Worm (Caenorhabditis elegans): Measurements from ENCODE around the gene F17E9.15.

Gene F17E9.15

ce11 chrIV:8360817-8361216 is 13.6 kb downstream of the F17E9.15 start, which contains the start of gene sqv-1:
Gene sqv-1, plus strand, starts transcription at chrIV:8361117.
- TF ChIP-seq tab-1 (GFP tag; IDR thresholded peaks at IDR 0.05) (no peak), T22C8.4 (GFP tag; IDR thresholded peaks at IDR 0.05) (no peak), ztf-23 (GFP tag; IDR thresholded peaks at IDR 0.05) (no peak), flt-1 (GFP tag; IDR thresholded peaks at IDR 0.05) (no peak), ref-1 (GFP tag; conservative IDR thresholded peaks at IDR 0.05) (no peak), med-1 (GFP tag; optimal IDR thresholded peaks at IDR 0.05; ENCODE audit: insufficient read depth) (no peak), klf-2 (GFP tag; conservative IDR thresholded peaks at IDR 0.05) (no peak), cog-1 (tag; optimal IDR thresholded peaks at IDR 0.05) (no peak), ztf-29 (GFP tag; IDR thresholded peaks at IDR 0.05) (no peak)

- no peak for TF ChIP-seq ztf-23 (GFP tag; IDR thresholded peaks at IDR 0.05)
- no peak for TF ChIP-seq ztf-29 (GFP tag; IDR thresholded peaks at IDR 0.05)
- TF ChIP-seq klf-2 (GFP tag; conservative IDR thresholded peaks at IDR 0.05), result no peak
- TF ChIP-seq ref-1 (GFP tag; conservative IDR thresholded peaks at IDR 0.05), result no peak
- TF ChIP-seq flt-1 (GFP tag; IDR thresholded peaks at IDR 0.05), result no peak
- no peak for TF ChIP-seq med-1 (GFP tag; optimal IDR thresholded peaks at IDR 0.05; ENCODE audit: insufficient read depth)
- TF ChIP-seq cog-1 (tag; optimal IDR thresholded peaks at IDR 0.05), result no peak
These were observed 15.9 kb downstream of the F17E9.15 start, which contains the start of gene D2096.12 for ce11 chrIV:8363163-8363562. Gene D2096.12, plus strand, starts transcription at chrIV:8363463.

ce11 chrIV:8366295-8366694 is 19.1 kb downstream of the F17E9.15 start, which contains the start of gene aagr-1:
Gene aagr-1, plus strand, starts transcription at chrIV:8366521.
- TF ChIP-seq ztf-23 (GFP tag; IDR thresholded peaks at IDR 0.05), result no peak
- no peak for TF ChIP-seq T22C8.4 (GFP tag; IDR thresholded peaks at IDR 0.05)

- TF ChIP-seq T22C8.4 (GFP tag; IDR thresholded peaks at IDR 0.05), result no peak
- no peak for TF ChIP-seq flt-1 (GFP tag; IDR thresholded peaks at IDR 0.05)
- no peak for TF ChIP-seq cog-1 (tag; optimal IDR thresholded peaks at IDR 0.05)
- TF ChIP-seq tab-1 (GFP tag; IDR thresholded peaks at IDR 0.05), result no peak
- no peak for TF ChIP-seq klf-2 (GFP tag; conservative IDR thresholded peaks at IDR 0.05)
- no peak for TF ChIP-seq ztf-29 (GFP tag; IDR thresholded peaks at IDR 0.05)
- no peak for TF ChIP-seq ref-1 (GFP tag; conservative IDR thresholded peaks at IDR 0.05)
- TF ChIP-seq ztf-23 (GFP tag; IDR thresholded peaks at IDR 0.05), result no peak
- no peak for TF ChIP-seq med-1 (GFP tag; optimal IDR thresholded peaks at IDR 0.05; ENCODE audit: insufficient read depth)
These were observed 20.7 kb downstream of the F17E9.15 start for ce11 chrIV:8367887-8368286.

- TF ChIP-seq tab-1 (GFP tag; IDR thresholded peaks at IDR 0.05) (no peak), cog-1 (tag; optimal IDR thresholded peaks at IDR 0.05) (no peak), T22C8.4 (GFP tag; IDR thresholded peaks at IDR 0.05) (no peak)
These were observed 21.9 kb downstream of the F17E9.15 start, which contains the start of gene D2096.6 for ce11 chrIV:8369135-8369534. Gene D2096.6, minus strand, starts transcription at chrIV:8369235.

- TF ChIP-seq ztf-23 (GFP tag; IDR thresholded peaks at IDR 0.05) (peak; percentile 93), T22C8.4 (GFP tag; IDR thresholded peaks at IDR 0.05) (peak; percentile 83), klf-2 (GFP tag; conservative IDR thresholded peaks at IDR 0.05) (0 out of 2 replicates have a peak, but pooled peaks have one; percentile 53), ref-1 (GFP tag; conservative IDR thresholded peaks at IDR 0.05) (peak; percentile 78), ztf-29 (GFP tag; IDR thresholded peaks at IDR 0.05) (peak; percentile 81; the same call in 1 of the 2 replicates), med-1 (GFP tag; optimal IDR thresholded peaks at IDR 0.05; ENCODE audit: insufficient read depth) (peak; percentile 57), tab-1 (GFP tag; IDR thresholded peaks at IDR 0.05) (peak; percentile 95), flt-1 (GFP tag; IDR thresholded peaks at IDR 0.05) (peak; percentile 96), cog-1 (tag; optimal IDR thresholded peaks at IDR 0.05) (peak; percentile 89)
These were observed 28.2 kb downstream of the F17E9.15 start for ce11 chrIV:8375381-8375780.

ce11 chrIV:8376923-8377322 is 29.7 kb downstream of the F17E9.15 start:
- TF ChIP-seq T22C8.4 (GFP tag; IDR thresholded peaks at IDR 0.05) (no peak), flt-1 (GFP tag; IDR thresholded peaks at IDR 0.05) (no peak), med-1 (GFP tag; optimal IDR thresholded peaks at IDR 0.05; ENCODE audit: insufficient read depth) (no peak)

- TF ChIP-seq med-1 (GFP tag; optimal IDR thresholded peaks at IDR 0.05; ENCODE audit: insufficient read depth), result no peak
These were observed 30.3 kb downstream of the F17E9.15 start, which contains the start of gene D2096.7 for ce11 chrIV:8377501-8377900. Gene D2096.7, minus strand, starts transcription at chrIV:8377630.

ce11 chrIV:8378280-8378679 is 31.1 kb downstream of the F17E9.15 start:
- no peak for TF ChIP-seq med-1 (GFP tag; optimal IDR thresholded peaks at IDR 0.05; ENCODE audit: insufficient read depth)
- no peak for TF ChIP-seq flt-1 (GFP tag; IDR thresholded peaks at IDR 0.05)
- TF ChIP-seq ztf-23 (GFP tag; IDR thresholded peaks at IDR 0.05), result no peak
- TF ChIP-seq klf-2 (GFP tag; conservative IDR thresholded peaks at IDR 0.05), result no peak
- no peak for TF ChIP-seq ref-1 (GFP tag; conservative IDR thresholded peaks at IDR 0.05)
- TF ChIP-seq T22C8.4 (GFP tag; IDR thresholded peaks at IDR 0.05), result no peak
- TF ChIP-seq cog-1 (tag; optimal IDR thresholded peaks at IDR 0.05), result no peak
- no peak for TF ChIP-seq ztf-29 (GFP tag; IDR thresholded peaks at IDR 0.05)
- TF ChIP-seq tab-1 (GFP tag; IDR thresholded peaks at IDR 0.05), result no peak

- TF ChIP-seq cog-1 (tag; optimal IDR thresholded peaks at IDR 0.05) (peak; percentile 36), flt-1 (GFP tag; IDR thresholded peaks at IDR 0.05) (no peak)
These were observed 32.1 kb downstream of the F17E9.15 start, which contains the start of gene nap-1 for ce11 chrIV:8379278-8379677. Gene nap-1, minus strand, starts transcription at chrIV:8379319.

- no peak for TF ChIP-seq klf-2 (GFP tag; conservative IDR thresholded peaks at IDR 0.05)
- no peak for TF ChIP-seq cog-1 (tag; optimal IDR thresholded peaks at IDR 0.05)
- TF ChIP-seq tab-1 (GFP tag; IDR thresholded peaks at IDR 0.05), result no peak
- TF ChIP-seq ztf-29 (GFP tag; IDR thresholded peaks at IDR 0.05), result no peak
- TF ChIP-seq ztf-23 (GFP tag; IDR thresholded peaks at IDR 0.05), result no peak
- TF ChIP-seq T22C8.4 (GFP tag; IDR thresholded peaks at IDR 0.05), result no peak
- TF ChIP-seq ref-1 (GFP tag; conservative IDR thresholded peaks at IDR 0.05), result no peak
- no peak for TF ChIP-seq med-1 (GFP tag; optimal IDR thresholded peaks at IDR 0.05; ENCODE audit: insufficient read depth)
- no peak for TF ChIP-seq flt-1 (GFP tag; IDR thresholded peaks at IDR 0.05)
These were observed 32.5 kb downstream of the F17E9.15 start, which contains the start of gene praf-3 for ce11 chrIV:8379683-8380082. Gene praf-3, plus strand, starts transcription at chrIV:8379983.
